Fruit fly (Drosophila melanogaster) whole organism, wandering third instar larva: ENCODE data around the gene Cpr100A.

ENCODE experiments used
- Abd-B ChIP-seq: fragments of >200 bp; optimal IDR thresholded peaks from 2 replicates; lab custom pipeline; 2017; ENCODE audit warnings: missing biosample characterization, missing genetic modification characterization
- CG9705 ChIP-seq: fragments of 200-800 bp; sonication (Bioruptor generic); optimal IDR thresholded peaks from 2 replicates; lab custom pipeline; 2018; ENCODE audit warnings: missing biosample characterization, mild to moderate bottlenecking, missing genetic modification characterization
- CrebA ChIP-seq: fragments of 200-800 bp; sonication (Bioruptor generic); optimal IDR thresholded peaks from 2 replicates; lab custom pipeline; 2016; ENCODE audit warnings: missing biosample characterization, mild to moderate bottlenecking, missing genetic modification characterization, borderline replicate concordance
- Dfd ChIP-seq: fragments of >200 bp; optimal IDR thresholded peaks from 2 replicates; lab custom pipeline; 2017; ENCODE audit warnings: missing biosample characterization, missing genetic modification characterization
- Dif ChIP-seq: fragments of 200-275, 200-300 bp; sonication (Bioruptor generic); optimal IDR thresholded peaks from 2 replicates; lab custom pipeline; 2018; ENCODE audit warnings: missing biosample characterization, missing genetic modification characterization; ENCODE audit not compliant: partially characterized antibody
- GATAd ChIP-seq: sonication (Bioruptor generic); optimal IDR thresholded peaks from 2 replicates; lab custom pipeline; 2016; ENCODE audit warnings: missing biosample characterization, missing genetic modification characterization
- HLH106 ChIP-seq: fragments of 200-800 bp; optimal IDR thresholded peaks from 3 replicates; lab custom pipeline; 2019; ENCODE audit warnings: missing biosample characterization, mild to moderate bottlenecking, missing genetic modification characterization, moderate library complexity
- Hnf4 ChIP-seq: fragments of 200-800 bp; sonication (Bioruptor generic); optimal IDR thresholded peaks from 2 replicates; lab custom pipeline; 2016; ENCODE audit warnings: missing biosample characterization, mild to moderate bottlenecking, missing genetic modification characterization
- Hr78 ChIP-seq: fragments of >200 bp; optimal IDR thresholded peaks from 2 replicates; lab custom pipeline; 2017; ENCODE audit warnings: missing biosample characterization, missing genetic modification characterization
- Hr83 ChIP-seq: fragments of 200-300 bp; sonication (Bioruptor generic); optimal IDR thresholded peaks from 2 replicates; lab custom pipeline; 2016; ENCODE audit warnings: missing biosample characterization, mild to moderate bottlenecking, missing genetic modification characterization, moderate library complexity; ENCODE audit not compliant: poor library complexity, severe bottlenecking
- Jra ChIP-seq: sonication (Bioruptor generic); optimal IDR thresholded peaks from 2 replicates; lab custom pipeline; 2016; ENCODE audit warnings: missing biosample characterization, missing genetic modification characterization
- Mio ChIP-seq: sonication (Bioruptor generic); optimal IDR thresholded peaks from 2 replicates; lab custom pipeline; 2016; ENCODE audit warnings: missing biosample characterization, missing genetic modification characterization
- Myc ChIP-seq: fragments of >200 bp; optimal IDR thresholded peaks from 2 replicates; lab custom pipeline; 2017
- N ChIP-seq: fragments of >200 bp; optimal IDR thresholded peaks from 2 replicates; lab custom pipeline; 2018; ENCODE audit warnings: missing biosample characterization, missing external identifiers, missing genetic modification characterization
- OdsH ChIP-seq: fragments of 200-800 bp; sonication (Bioruptor generic); optimal IDR thresholded peaks from 2 replicates; lab custom pipeline; 2016; ENCODE audit warnings: missing biosample characterization, mild to moderate bottlenecking, missing genetic modification characterization
- Rel ChIP-seq, 2 experiments: fragments of 200-800 bp; sonication (Bioruptor generic) in 1 of 2; optimal IDR thresholded peaks; 2 replicates in 1 of 2; 3 replicates in 1 of 2; lab custom pipeline; 2016 to 2019; ENCODE audit warnings: mild to moderate bottlenecking in 2 of 2, missing biosample characterization in 2 of 2, missing genetic modification characterization in 2 of 2, moderate library complexity in 1 of 2
- Sp1 ChIP-seq: fragments of 200-800 bp; sonication (Bioruptor generic); optimal IDR thresholded peaks from 3 replicates; lab custom pipeline; 2019; ENCODE audit warnings: missing biosample characterization, mild to moderate bottlenecking, missing genetic modification characterization, moderate library complexity
- Vsx2 ChIP-seq: fragments of 200-300, 225-300 bp; sonication (Bioruptor generic); optimal IDR thresholded peaks from 2 replicates; lab custom pipeline; 2018; ENCODE audit warnings: missing biosample characterization, missing genetic modification characterization; ENCODE audit not compliant: partially characterized antibody
- br ChIP-seq: fragments of 200-800 bp; sonication (Bioruptor generic); optimal IDR thresholded peaks from 2 replicates; lab custom pipeline; 2016; ENCODE audit warnings: missing biosample characterization, missing genetic modification characterization
- brk ChIP-seq: fragments of 200-800 bp; sonication (Bioruptor generic); optimal IDR thresholded peaks from 2 replicates; lab custom pipeline; 2016; ENCODE audit warnings: missing biosample characterization, mild to moderate bottlenecking, missing genetic modification characterization
- dl ChIP-seq, 2 experiments: fragments of 175-275, 200-275 bp in 1 of 2; fragments of 200-275 bp in 1 of 2; sonication (Bioruptor generic); optimal IDR thresholded peaks; lab custom pipeline; 2018; ENCODE audit warnings: mild to moderate bottlenecking in 2 of 2, missing biosample characterization in 2 of 2, missing genetic modification characterization in 2 of 2, moderate library complexity in 2 of 2; ENCODE audit not compliant: partially characterized antibody in 2 of 2, insufficient read depth in 1 of 2
- dsf ChIP-seq: sonication (Bioruptor generic); optimal IDR thresholded peaks from 2 replicates; lab custom pipeline; 2016; ENCODE audit warnings: missing biosample characterization, missing genetic modification characterization, borderline replicate concordance
- ey ChIP-seq: fragments of 200-800 bp; sonication (Bioruptor generic); optimal IDR thresholded peaks from 2 replicates; lab custom pipeline; 2016; ENCODE audit warnings: missing biosample characterization, missing genetic modification characterization
- foxo ChIP-seq, 2 experiments: fragments of 200-800 bp; sonication (Bioruptor generic); optimal IDR thresholded peaks; 2 replicates in 1 of 2; 3 replicates in 1 of 2; lab custom pipeline; 2016 to 2017; ENCODE audit warnings: missing biosample characterization in 2 of 2, missing genetic modification characterization in 2 of 2
- fru ChIP-seq: fragments of 200-800 bp; sonication (Bioruptor generic); optimal IDR thresholded peaks from 3 replicates; lab custom pipeline; 2016; ENCODE audit warnings: missing biosample characterization, mild to moderate bottlenecking, missing genetic modification characterization
- h ChIP-seq: fragments of 200-800 bp; sonication (Bioruptor generic); optimal IDR thresholded peaks from 3 replicates; lab custom pipeline; 2016; ENCODE audit warnings: missing biosample characterization, mild to moderate bottlenecking, missing genetic modification characterization
- jim ChIP-seq: fragments of 175-275, 200-325 bp; sonication (Bioruptor generic); optimal IDR thresholded peaks from 2 replicates; lab custom pipeline; 2016; ENCODE audit warnings: missing biosample characterization, mild to moderate bottlenecking, missing genetic modification characterization
- lola ChIP-seq: fragments of >200 bp; optimal IDR thresholded peaks from 2 replicates; lab custom pipeline; 2017; ENCODE audit warnings: missing biosample characterization, missing genetic modification characterization
- pan ChIP-seq: fragments of >200 bp; optimal IDR thresholded peaks from 2 replicates; lab custom pipeline; 2017
- psq ChIP-seq: fragments of 200-800 bp; sonication (Bioruptor generic); optimal IDR thresholded peaks from 3 replicates; lab custom pipeline; 2017; ENCODE audit warnings: missing biosample characterization, mild to moderate bottlenecking, missing genetic modification characterization, moderate library complexity
- rgr ChIP-seq: fragments of 200-800 bp; sonication (Bioruptor generic); optimal IDR thresholded peaks from 3 replicates; lab custom pipeline; 2016; ENCODE audit warnings: missing biosample characterization, mild to moderate bottlenecking, missing genetic modification characterization
- sage ChIP-seq: fragments of 200-800 bp; sonication (Bioruptor generic); optimal IDR thresholded peaks from 2 replicates; lab custom pipeline; 2016; ENCODE audit warnings: missing biosample characterization, mild to moderate bottlenecking, missing genetic modification characterization
- sv ChIP-seq: fragments of 200-800 bp; sonication (Bioruptor generic); optimal IDR thresholded peaks from 3 replicates; lab custom pipeline; 2016; ENCODE audit warnings: missing biosample characterization, missing genetic modification characterization
- tai ChIP-seq: sonication (Bioruptor generic); optimal IDR thresholded peaks from 2 replicates; lab custom pipeline; 2016; ENCODE audit warnings: missing biosample characterization, missing genetic modification characterization
- woc ChIP-seq: sonication (Bioruptor generic); optimal IDR thresholded peaks from 2 replicates; lab custom pipeline; 2016; ENCODE audit warnings: missing biosample characterization, mild to moderate bottlenecking, missing genetic modification characterization

The Cpr100A gene

dm6 chr3R:30865883-30866282 is 1.4 kb upstream of the Cpr100A start:
- TF ChIP-seq tai = no peak
- TF ChIP-seq N = no peak
- no peak for TF ChIP-seq Dif (GFP tag; lab: Kevin White, UChicago)
- TF ChIP-seq Hnf4 = no peak
- TF ChIP-seq sage (GFP tag; lab: Kevin White, UChicago) = no peak
- no peak for TF ChIP-seq Vsx2 (GFP tag; lab: Kevin White, UChicago)
- TF ChIP-seq ey (GFP tag; lab: Kevin White, UChicago) = no peak
- TF ChIP-seq CrebA (GFP tag; lab: Kevin White, UChicago) = no peak

DNA sequence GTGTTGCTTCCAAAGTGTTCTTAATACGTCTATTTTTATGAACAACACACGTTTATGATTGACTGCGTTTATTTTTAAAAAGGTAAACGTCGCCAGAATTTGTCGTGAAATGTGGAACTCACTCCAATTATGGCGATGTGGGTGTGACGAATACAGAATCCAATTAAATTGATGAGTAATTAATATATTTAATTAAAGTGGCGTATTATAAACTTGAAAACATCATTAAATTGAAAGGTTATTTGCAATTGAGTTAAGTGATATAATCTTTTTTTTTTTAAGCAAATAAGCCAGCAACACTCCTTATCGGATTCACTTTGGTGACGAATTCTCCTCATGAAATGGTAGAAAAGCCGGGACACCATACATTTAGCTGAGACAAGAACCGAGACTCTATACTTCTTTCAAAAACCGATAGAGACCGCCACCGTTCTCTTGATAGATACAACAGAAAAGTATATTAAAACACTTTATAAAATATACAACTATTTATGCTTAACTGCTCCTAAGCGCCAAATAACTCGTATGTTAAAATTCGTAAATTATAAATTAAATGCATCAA is 3.1 kb downstream of the Cpr100A start:
- TF ChIP-seq Myc (lab: Kevin White, UChicago) (peak; percentile 63), jim (GFP tag; lab: Kevin White, UChicago) (no peak)
- TF ChIP-seq, all 38 proteins: peak for 1

dm6 chr3R:30872301-30873044 is 5.2 kb downstream of the Cpr100A start, which contains the start of gene CG15545:
CG15545 (minus strand) TSS chr3R:30872351.
- TF ChIP-seq OdsH (GFP tag; lab: Kevin White, UChicago) (no peak), dsf (no peak), Hnf4 (no peak), psq (GFP tag; lab: Kevin White, UChicago) (no peak), fru (GFP tag; lab: Kevin White, UChicago) (no peak), Dfd (no peak), sv (GFP tag; lab: Kevin White, UChicago) (no peak), Jra (GFP tag; lab: Kevin White, UChicago) (no peak), sage (GFP tag; lab: Kevin White, UChicago) (no peak), Rel (GFP tag; optimal IDR thresholded peaks at IDR 0.05; lab: Kevin White, UChicago) (no peak), Rel (tag; optimal IDR thresholded peaks at IDR 0.05; lab: Kevin White, UChicago) (no peak), br (GFP tag; lab: Kevin White, UChicago) (no peak), HLH106 (tag; lab: Kevin White, UChicago) (no peak), N (no peak), CrebA (GFP tag; lab: Kevin White, UChicago) (no peak)

dm6 chr3R:30874679-30875078 is 7.4 kb downstream of the Cpr100A start:
- TF ChIP-seq h = no peak
- no peak for TF ChIP-seq OdsH (GFP tag; lab: Kevin White, UChicago)
- TF ChIP-seq woc = no peak
- no peak for TF ChIP-seq sage (GFP tag; lab: Kevin White, UChicago)
- no peak for TF ChIP-seq ey (GFP tag; lab: Kevin White, UChicago)
- TF ChIP-seq N = no peak
- no peak for TF ChIP-seq Jra (GFP tag; lab: Kevin White, UChicago)
- TF ChIP-seq HLH106 (tag; lab: Kevin White, UChicago) = no peak
- TF ChIP-seq CrebA (GFP tag; lab: Kevin White, UChicago) = no peak
- no peak for TF ChIP-seq jim (GFP tag; lab: Kevin White, UChicago)
- TF ChIP-seq lola = no peak
- TF ChIP-seq fru (GFP tag; lab: Kevin White, UChicago) = no peak
- no peak for TF ChIP-seq Sp1 (GFP tag; lab: Kevin White, UChicago)
- no peak for TF ChIP-seq CG9705 (GFP tag; lab: Kevin White, UChicago)
- no peak for TF ChIP-seq br (GFP tag; lab: Kevin White, UChicago)
- no peak for TF ChIP-seq GATAd (GFP tag; lab: Kevin White, UChicago)
- no peak for TF ChIP-seq foxo (GFP tag; optimal IDR thresholded peaks at IDR 0.05; lab: Kevin White, UChicago)

DNA sequence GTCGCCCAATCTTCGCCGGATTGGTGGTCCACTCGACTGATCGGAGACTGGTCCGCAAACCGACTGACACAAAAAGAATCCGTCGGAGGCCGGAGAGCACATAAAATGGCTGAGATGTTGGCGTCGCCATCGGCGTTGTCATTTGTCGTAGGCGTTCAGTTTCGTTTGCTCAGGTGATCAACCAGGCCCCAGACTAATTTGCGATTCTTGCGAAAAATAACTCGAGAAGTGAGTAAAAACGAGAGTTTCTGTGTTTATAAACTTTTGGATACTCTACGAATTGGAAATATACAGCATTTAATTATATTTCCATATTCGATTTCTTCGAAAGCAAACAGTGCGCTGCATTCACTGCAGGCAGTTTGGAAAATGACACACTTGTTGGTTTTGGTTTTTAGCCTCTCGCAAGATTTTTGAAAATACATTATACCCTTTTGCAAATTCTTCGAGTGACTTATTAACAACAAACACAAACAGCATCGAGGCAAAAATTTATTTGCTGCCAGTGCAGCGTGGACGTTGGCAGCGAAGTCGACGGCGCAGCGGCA is 8.9 kb downstream of the Cpr100A start, which contains the start of gene CG15546:
Gene CG15546 (minus strand): TSS at position 51 of the 548 bp plus-strand sequence.
- TF ChIP-seq Hr78 (GFP tag; lab: Kevin White, UChicago) = no peak
- TF ChIP-seq Mio (GFP tag; lab: Kevin White, UChicago) = no peak
- no peak for TF ChIP-seq dl (GFP tag; optimal IDR thresholded peaks at IDR 0.05; lab: Kevin White, UChicago; ENCODE audit: insufficient read depth in 1 of 2, partially characterized antibody in 2 of 2)
- TF ChIP-seq OdsH (GFP tag; lab: Kevin White, UChicago) = no peak
- no peak for TF ChIP-seq Rel (GFP tag; optimal IDR thresholded peaks at IDR 0.05; lab: Kevin White, UChicago)
- TF ChIP-seq Rel (tag; optimal IDR thresholded peaks at IDR 0.05; lab: Kevin White, UChicago) = no peak
- no peak for TF ChIP-seq rgr (GFP tag; lab: Kevin White, UChicago)
- TF ChIP-seq CG9705 (GFP tag; lab: Kevin White, UChicago) = no peak
- no peak for TF ChIP-seq brk (GFP tag; lab: Kevin White, UChicago)
- no peak for TF ChIP-seq sage (GFP tag; lab: Kevin White, UChicago)
- TF ChIP-seq lola = no peak
- TF ChIP-seq jim (GFP tag; lab: Kevin White, UChicago) = no peak
- no peak for TF ChIP-seq woc
- TF ChIP-seq Jra (GFP tag; lab: Kevin White, UChicago) = no peak
- no peak for TF ChIP-seq pan (lab: Kevin White, UChicago)
- no peak for TF ChIP-seq N
- no peak for TF ChIP-seq Sp1 (GFP tag; lab: Kevin White, UChicago)
- no peak for TF ChIP-seq Dfd
- TF ChIP-seq Myc (lab: Kevin White, UChicago) = no peak
- no peak for TF ChIP-seq dsf
- TF ChIP-seq CrebA (GFP tag; lab: Kevin White, UChicago) = no peak
- TF ChIP-seq Hnf4 = no peak
- TF ChIP-seq fru (GFP tag; lab: Kevin White, UChicago) = no peak
- TF ChIP-seq Hr83 (GFP tag; lab: Kevin White, UChicago) = no peak
- no peak for TF ChIP-seq Abd-B
